Fruit fly (Drosophila melanogaster) whole organism: ENCODE data around the gene SmydA-2.

ENCODE experiments used
- Dll ChIP-seq: fragments of >200 bp; optimal IDR thresholded peaks from 2 replicates; lab custom pipeline; 2017
- usp ChIP-seq: fragments of >200 bp; optimal IDR thresholded peaks from 2 replicates; lab custom pipeline; 2017; ENCODE audit warnings: missing biosample characterization, missing genetic modification characterization, mixed read lengths

- TF ChIP-seq Dll (lab: Kevin White, UChicago) (no peak), usp (GFP tag; lab: Kevin White, UChicago) (no peak)
Observed at dm6 chr3L:19011174-19011573, 8.1 kb upstream of the SmydA-2 start.
